Worm (Caenorhabditis elegans): ENCODE data around the gene chil-1.

DNA sequence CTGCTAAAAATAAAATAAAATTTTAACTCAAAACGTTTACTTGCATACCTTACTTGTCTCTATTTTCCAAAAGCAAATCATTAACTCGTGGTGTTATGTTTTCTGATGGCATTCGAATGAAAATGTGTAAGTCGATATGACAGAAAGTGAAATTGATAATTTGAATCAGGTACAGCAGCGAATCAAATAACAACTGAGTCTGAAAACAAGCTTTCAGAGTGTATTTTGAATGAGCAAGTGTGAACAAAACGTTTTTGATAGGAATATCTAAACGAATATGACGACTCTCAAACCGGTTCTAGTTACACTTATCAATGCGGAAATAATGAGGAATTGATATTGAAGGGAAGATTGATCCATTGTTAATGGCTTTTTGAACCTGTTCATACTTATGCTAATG, 4.8 kb upstream of the chil-1 start, which contains the start of gene chil-7:
- no peak for TF ChIP-seq ham-2 (GFP tag; optimal IDR thresholded peaks at IDR 0.05)
- TF ChIP-seq flh-1 (GFP tag; optimal IDR thresholded peaks at IDR 0.05), result no peak
- no peak for TF ChIP-seq ztf-11 (tag; optimal IDR thresholded peaks at IDR 0.05)
- TF ChIP-seq elt-1 (tag; optimal IDR thresholded peaks at IDR 0.05; ENCODE audit: borderline replicate concordance, insufficient read depth), result no peak
- TF ChIP-seq nhr-237 (tag; optimal IDR thresholded peaks at IDR 0.05), result no peak
- TF ChIP-seq unc-62 (GFP tag; optimal IDR thresholded peaks at IDR 0.05), result no peak
- no peak for TF ChIP-seq elt-3 (tag; optimal IDR thresholded peaks at IDR 0.05)
- no peak for TF ChIP-seq nhr-28 (tag; optimal IDR thresholded peaks at IDR 0.05)
- no peak for TF ChIP-seq nhr-12 (tag; optimal IDR thresholded peaks at IDR 0.05)
- no peak for TF ChIP-seq sptf-1 (tag; optimal IDR thresholded peaks at IDR 0.05)
- TF ChIP-seq snpc-4 (tag; optimal IDR thresholded peaks at IDR 0.05), result no peak
- no peak for TF ChIP-seq lsy-2 (tag; optimal IDR thresholded peaks at IDR 0.05)
- no peak for TF ChIP-seq mab-5 (tag; optimal IDR thresholded peaks at IDR 0.05)
- no peak for TF ChIP-seq unc-120 (tag; optimal IDR thresholded peaks at IDR 0.05; ENCODE audit: poor library complexity, severe bottlenecking)
